Worm (Caenorhabditis elegans) whole organism, early embryonic: Measurements from ENCODE around the gene C02F4.5.

Experiments used
- B0310.2 ChIP-seq: sonication (generic microtip); optimal IDR thresholded peaks from 2 replicates; lab custom pipeline; 2016; ENCODE audit warnings: mild to moderate bottlenecking, missing genetic modification characterization, missing compliant biosample characterization
- aly-1 ChIP-seq: sonication (generic microtip); optimal IDR thresholded peaks from 2 replicates; lab custom pipeline; 2016; ENCODE audit warnings: missing genetic modification characterization, missing compliant biosample characterization
- ama-1 ChIP-seq: fragments of 150-350 bp; optimal IDR thresholded peaks from 2 replicates; lab custom pipeline; 2014
- ceh-36 ChIP-seq: sonication (generic microtip); optimal IDR thresholded peaks from 2 replicates; lab custom pipeline; 2016; ENCODE audit warnings: missing genetic modification characterization, inconsistent platforms, missing compliant biosample characterization
- ets-7 ChIP-seq: sonication (generic microtip); optimal IDR thresholded peaks from 2 replicates; lab custom pipeline; 2016; ENCODE audit warnings: missing genotype, missing genetic modification characterization, missing compliant biosample characterization
- flt-1 ChIP-seq: fragments of 200-800 bp; sonication (Bioruptor generic); IDR thresholded peaks from 2 replicates; pipeline ENCODE4 v1.3.6; 2022; ENCODE audit warnings: missing genetic modification characterization, missing compliant biosample characterization
- hmbx-1 ChIP-seq: sonication (generic microtip); optimal IDR thresholded peaks from 2 replicates; lab custom pipeline; 2016; ENCODE audit warnings: mild to moderate bottlenecking, missing genetic modification characterization, missing compliant biosample characterization
- hmg-4 ChIP-seq: fragments of 200-800 bp; sonication (Bioruptor generic); optimal IDR thresholded peaks from 2 replicates; lab custom pipeline; 2018; ENCODE audit warnings: mild to moderate bottlenecking, missing genetic modification characterization, missing compliant biosample characterization
- hnd-1 ChIP-seq: sonication (generic microtip); optimal IDR thresholded peaks from 2 replicates; lab custom pipeline; 2016; ENCODE audit warnings: missing genetic modification characterization, missing compliant biosample characterization
- pes-1 ChIP-seq: fragments of 200-800 bp; sonication (Bioruptor generic); IDR thresholded peaks from 2 replicates; pipeline ENCODE4 v1.3.6; 2022; ENCODE audit warnings: missing genetic modification reagents, missing genetic modification characterization, missing compliant biosample characterization
- sea-1 ChIP-seq: fragments of 200-800 bp; sonication (Bioruptor generic); conservative IDR thresholded peaks from 2 replicates; pipeline ENCODE4 v1.3.6; 2022; ENCODE audit warnings: missing genetic modification characterization, missing compliant biosample characterization
- tbx-11 ChIP-seq: fragments of 200-800 bp; sonication (Bioruptor generic); IDR thresholded peaks from 2 replicates; pipeline ENCODE4 v1.3.6; 2022; ENCODE audit warnings: missing genetic modification characterization, missing compliant biosample characterization

DNA sequence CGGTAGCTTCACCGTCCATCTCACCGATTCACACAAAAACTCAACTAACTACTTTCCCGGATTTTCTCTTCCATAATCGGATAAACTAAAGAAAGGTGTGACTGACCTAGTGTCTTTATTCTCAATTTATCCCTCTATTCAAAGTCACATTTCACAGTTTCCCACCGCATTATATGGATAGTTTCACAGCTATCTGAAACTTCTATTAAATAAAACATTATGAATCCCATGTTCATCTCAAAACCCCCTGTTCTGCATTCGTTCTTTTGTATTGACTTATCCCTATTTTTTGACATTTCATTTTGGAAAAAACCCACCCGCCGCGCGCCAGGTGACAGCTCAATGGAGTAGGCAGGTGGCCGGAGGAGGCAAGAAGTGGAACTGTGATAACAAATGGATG is 43.9 kb upstream of the C02F4.5 start:
- TF ChIP-seq aly-1 (tag; lab: Kevin White, UChicago) = no peak
- TF ChIP-seq flt-1 (GFP tag; lab: Robert Waterston, UW) = no peak
- TF ChIP-seq ama-1 (lab: Kevin White, UChicago) = no peak
- TF ChIP-seq hmg-4 (GFP tag; lab: Kevin White, UChicago) = no peak
- no peak for TF ChIP-seq hnd-1
- TF ChIP-seq pes-1 = no peak
- TF ChIP-seq tbx-11 (GFP tag; lab: Robert Waterston, UW) = no peak
- no peak for TF ChIP-seq sea-1
- no peak for TF ChIP-seq ets-7
- TF ChIP-seq hmbx-1 (tag; lab: Kevin White, UChicago) = no peak
- TF ChIP-seq B0310.2 (tag; lab: Kevin White, UChicago) = no peak
- TF ChIP-seq ceh-36 (tag; lab: Kevin White, UChicago) = no peak
